Worm (Caenorhabditis elegans): Measurements from ENCODE around the gene tbb-6.

The tbb-6 gene

DNA sequence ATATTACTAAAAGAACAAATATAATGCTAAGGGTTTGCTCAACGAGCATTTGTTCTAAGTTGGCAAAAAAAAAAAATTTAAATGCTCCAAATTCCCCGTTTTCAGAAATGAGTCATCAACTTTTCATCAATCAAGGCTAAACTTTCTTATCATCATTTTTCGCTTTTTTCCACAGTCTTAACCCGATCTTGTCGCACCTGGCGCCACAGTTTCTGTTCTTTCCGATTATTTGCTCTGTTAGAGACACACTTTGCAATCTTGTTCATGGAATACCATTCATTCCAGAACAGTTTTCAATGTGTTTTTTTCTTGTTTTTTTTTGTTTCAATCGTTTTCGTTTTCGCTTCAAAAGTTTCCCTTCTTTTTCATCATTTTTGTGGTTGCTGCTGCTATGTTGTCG lies 36.9 kb downstream of the tbb-6 start:
- TF ChIP-seq mes-4 (tag; optimal IDR thresholded peaks at IDR 0.05): no peak
- TF ChIP-seq nhr-80 (tag; optimal IDR thresholded peaks at IDR 0.05): peak; percentile 80

DNA sequence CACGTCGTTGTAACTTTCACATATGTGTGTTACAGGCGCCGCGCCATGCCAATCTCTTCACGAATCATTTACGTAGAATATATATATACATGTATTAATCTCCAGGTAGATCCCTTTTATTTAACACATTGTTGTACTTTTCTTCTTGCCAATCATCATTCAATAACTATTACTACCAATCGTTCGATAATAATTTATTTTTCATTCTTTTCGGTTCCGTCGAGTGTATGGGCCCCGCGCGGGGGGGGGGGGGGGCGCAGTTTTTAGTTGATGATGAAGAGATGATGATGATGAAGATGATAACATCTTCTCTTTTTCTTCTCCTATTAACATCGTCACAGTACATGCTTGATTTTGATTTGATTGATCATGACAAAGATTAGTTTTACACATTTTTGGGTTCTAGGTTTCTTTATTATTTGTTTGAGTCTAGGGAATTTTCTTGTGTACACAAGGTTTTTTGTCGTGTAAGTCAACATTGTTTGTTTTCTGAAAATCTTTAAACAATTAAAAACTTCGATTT lies 38.0 kb downstream of the tbb-6 start:
- TF ChIP-seq Y67H2A.10 (GFP tag; conservative IDR thresholded peaks at IDR 0.05) (no peak), F49E8.2 (tag; optimal IDR thresholded peaks at IDR 0.05; ENCODE audit: insufficient read depth) (no peak), C06A6.2 (GFP tag; conservative IDR thresholded peaks at IDR 0.05) (no peak), madf-3 (GFP tag; IDR thresholded peaks at IDR 0.05) (no peak), ceh-100 (GFP tag; IDR thresholded peaks at IDR 0.05) (no peak), fkh-3 (tag; optimal IDR thresholded peaks at IDR 0.05) (no peak), Y79H2A.3 (GFP tag; conservative IDR thresholded peaks at IDR 0.05) (no peak), ccch-3 (GFP tag; optimal IDR thresholded peaks at IDR 0.05) (no peak), nfya-2 (GFP tag; IDR thresholded peaks at IDR 0.05) (no peak), T07F8.4 (tag; optimal IDR thresholded peaks at IDR 0.05) (no peak), lin-40 (tag; optimal IDR thresholded peaks at IDR 0.05) (no peak), egl-44 (GFP tag; IDR thresholded peaks at IDR 0.05) (no peak), athp-1 (tag; optimal IDR thresholded peaks at IDR 0.05) (no peak), Y95B8A.8 (GFP tag; IDR thresholded peaks at IDR 0.05) (no peak), cebp-2 (GFP tag; IDR thresholded peaks at IDR 0.05) (no peak), bed-1 (GFP tag; IDR thresholded peaks at IDR 0.05) (no peak)

DNA sequence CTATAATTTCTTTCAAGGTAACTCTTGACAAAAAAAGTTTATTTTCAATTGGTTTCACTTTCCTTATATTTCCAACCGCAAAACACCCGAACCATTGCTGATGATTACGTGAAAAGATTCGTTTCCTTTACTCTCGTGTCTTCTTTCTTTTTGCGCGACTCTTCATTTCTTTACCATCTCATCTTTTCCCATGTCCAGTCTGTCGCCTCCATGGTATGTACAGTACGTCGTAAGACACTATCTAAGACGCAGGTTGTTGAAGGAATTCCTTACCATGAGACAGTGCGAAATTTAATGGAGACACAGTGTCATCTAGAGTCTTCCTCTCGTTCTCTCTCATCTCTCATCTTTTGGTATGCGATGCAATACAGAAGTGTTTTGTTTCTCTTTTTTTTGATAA lies 38.8 kb downstream of the tbb-6 start:
- TF ChIP-seq ets-4 (GFP tag; optimal IDR thresholded peaks at IDR 0.05) (no peak), repo-1 (tag; optimal IDR thresholded peaks at IDR 0.05) (peak; percentile 15), ccch-3 (GFP tag; optimal IDR thresholded peaks at IDR 0.05) (no peak), attf-6 (GFP tag; IDR thresholded peaks at IDR 0.05) (no peak), nhr-27 (tag; optimal IDR thresholded peaks at IDR 0.05) (no peak), snpc-1.3 (tag; optimal IDR thresholded peaks at IDR 0.05; ENCODE audit: insufficient read depth) (no peak), athp-1 (tag; optimal IDR thresholded peaks at IDR 0.05) (no peak), ZK185.1 (tag; optimal IDR thresholded peaks at IDR 0.05; ENCODE audit: poor library complexity, severe bottlenecking) (peak; percentile 43), lin-54 (GFP tag; optimal IDR thresholded peaks at IDR 0.05) (peak; percentile 12), efl-1 (GFP tag; optimal IDR thresholded peaks at IDR 0.05) (no peak), rcor-1 (GFP tag; IDR thresholded peaks at IDR 0.05) (no peak), let-526 (GFP tag; IDR thresholded peaks at IDR 0.05) (no peak), attf-3 (GFP tag; conservative IDR thresholded peaks at IDR 0.05) (no peak), lsy-27 (tag; optimal IDR thresholded peaks at IDR 0.05; ENCODE audit: borderline replicate concordance, insufficient read depth) (no peak), ceh-40 (GFP tag; IDR thresholded peaks at IDR 0.05) (no peak), somi-1 (GFP tag; optimal IDR thresholded peaks at IDR 0.05) (peak; percentile 50), him-1 (tag; optimal IDR thresholded peaks at IDR 0.05) (no peak), B0035.1 (tag; optimal IDR thresholded peaks at IDR 0.05) (no peak), nhr-179 (tag; optimal IDR thresholded peaks at IDR 0.05) (no peak), hlh-26 (GFP tag; conservative IDR thresholded peaks at IDR 0.05) (no peak), lin-26 (GFP tag; IDR thresholded peaks at IDR 0.05) (no peak), cebp-1 (GFP tag; IDR thresholded peaks at IDR 0.05) (no peak), cebp-1 (tag; optimal IDR thresholded peaks at IDR 0.05) (peak; percentile 56), unc-62 (GFP tag; optimal IDR thresholded peaks at IDR 0.05) (peak; percentile 46), sea-2 (GFP tag; IDR thresholded peaks at IDR 0.05) (no peak), tbp1 (GFP tag; optimal IDR thresholded peaks at IDR 0.05) (peak; percentile 20), ztf-22 (GFP tag; optimal IDR thresholded peaks at IDR 0.05) (no peak), ztf-18 (tag; optimal IDR thresholded peaks at IDR 0.05) (peak; percentile 9), aptf-2 (GFP tag; conservative IDR thresholded peaks at IDR 0.05) (no peak), mel-28 (tag; optimal IDR thresholded peaks at IDR 0.05; ENCODE audit: borderline replicate concordance) (no peak), ceh-58 (GFP tag; IDR thresholded peaks at IDR 0.05) (no peak)
